Worm (Caenorhabditis elegans) whole organism, L1 larva: ENCODE data around the gene T24A6.1.

Source experiments
- alr-1 ChIP-seq: fragments of 200-800 bp; sonication (Bioruptor generic); optimal IDR thresholded peaks from 2 replicates; lab custom pipeline; 2018; ENCODE audit warnings: borderline replicate concordance, mild to moderate bottlenecking, missing genetic modification characterization, missing compliant biosample characterization
- ceh-63 ChIP-seq: fragments of 200-800 bp; sonication (Bioruptor generic); optimal IDR thresholded peaks from 2 replicates; lab custom pipeline; 2018; ENCODE audit warnings: mild to moderate bottlenecking, missing genetic modification characterization, missing compliant biosample characterization
- ceh-82 ChIP-seq, 3 experiments: fragments of 150-350 bp in 1 of 3; sonication (generic microtip) in 2 of 3; optimal IDR thresholded peaks; 2 replicates each; lab custom pipeline; 2014 to 2017; ENCODE audit warnings: missing biosample characterization in 3 of 3, missing genetic modification characterization in 3 of 3
- egl-27 ChIP-seq, 2 experiments: fragments of 150-350 bp in 1 of 2; sonication (generic microtip); optimal IDR thresholded peaks; 3 replicates each; lab custom pipeline; 2017 to 2018; ENCODE audit warnings: missing biosample characterization in 2 of 2, missing genetic modification characterization in 2 of 2, missing genetic modification reagents in 2 of 2
- fkh-10 ChIP-seq: sonication (generic microtip); optimal IDR thresholded peaks from 2 replicates; lab custom pipeline; 2017; ENCODE audit warnings: missing biosample characterization, missing genetic modification reagents, missing genetic modification characterization
- fkh-4 ChIP-seq: sonication (generic microtip); optimal IDR thresholded peaks from 2 replicates; lab custom pipeline; 2016; ENCODE audit warnings: missing compliant biosample characterization, missing genetic modification characterization, borderline replicate concordance
- lin-13 ChIP-seq: fragments of 150-350 bp; optimal IDR thresholded peaks from 2 replicates; lab custom pipeline; 2014; ENCODE audit warnings: missing biosample characterization, missing genetic modification reagents, missing genetic modification characterization
- mdl-1 ChIP-seq, 2 experiments: fragments of 150-350 bp; optimal IDR thresholded peaks; 2 replicates each; lab custom pipeline; 2014 to 2017; ENCODE audit warnings: missing biosample characterization in 2 of 2, missing genetic modification characterization in 2 of 2, inconsistent platforms in 1 of 2
- nhr-28 ChIP-seq: fragments of 150-350 bp; optimal IDR thresholded peaks from 2 replicates; lab custom pipeline; 2014; ENCODE audit warnings: missing biosample characterization, missing genetic modification characterization
- tbx-2 ChIP-seq: sonication (generic microtip); optimal IDR thresholded peaks from 2 replicates; lab custom pipeline; 2016; ENCODE audit warnings: missing genetic modification characterization, missing compliant biosample characterization
- unc-130 ChIP-seq: fragments of 150-350 bp; optimal IDR thresholded peaks from 2 replicates; lab custom pipeline; 2017; ENCODE audit warnings: missing biosample characterization, missing genetic modification characterization, inconsistent platforms
- unc-86 ChIP-seq: sonication (generic microtip); optimal IDR thresholded peaks from 2 replicates; lab custom pipeline; 2016; ENCODE audit warnings: missing genetic modification characterization, missing compliant biosample characterization
- ztf-4 ChIP-seq: fragments of 150-350 bp; optimal IDR thresholded peaks from 2 replicates; lab custom pipeline; 2014; ENCODE audit warnings: missing biosample characterization, missing genetic modification characterization

DNA sequence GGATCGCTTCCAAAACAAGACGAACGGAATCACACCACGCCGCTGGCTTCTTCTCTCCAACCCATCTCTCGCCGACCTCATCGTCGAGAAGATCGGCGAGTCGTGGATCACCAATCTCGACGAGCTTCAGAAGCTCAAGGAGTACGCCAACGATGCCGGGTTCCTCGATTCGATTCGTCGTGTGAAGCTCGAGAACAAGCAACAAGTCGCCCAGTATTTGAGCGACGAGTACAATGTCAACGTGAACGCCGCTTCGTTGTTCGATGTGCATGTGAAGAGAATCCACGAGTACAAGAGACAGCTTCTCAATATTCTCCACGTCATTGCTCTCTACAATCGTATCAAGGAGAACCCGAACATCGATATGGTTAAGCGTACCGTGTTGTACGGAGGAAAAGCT, 24.8 kb downstream of the T24A6.1 start:
- TF ChIP-seq ztf-4 (tag; lab: Kevin White, UChicago) (no peak), fkh-10 (GFP tag; lab: Kevin White, UChicago) (no peak), tbx-2 (tag; lab: Kevin White, UChicago) (no peak), nhr-28 (tag; lab: Kevin White, UChicago) (no peak), alr-1 (tag; lab: Kevin White, UChicago) (no peak), ceh-82 (tag; optimal IDR thresholded peaks at IDR 0.05; lab: Kevin White, UChicago) (no peak), unc-86 (tag; lab: Kevin White, UChicago) (no peak), lin-13 (no peak), egl-27 (tag; optimal IDR thresholded peaks at IDR 0.05; lab: Kevin White, UChicago) (no peak), ceh-63 (no peak), fkh-4 (tag; lab: Kevin White, UChicago) (no peak), unc-130 (no peak), mdl-1 (tag; optimal IDR thresholded peaks at IDR 0.05; lab: Kevin White, UChicago) (no peak)
